Worm (Caenorhabditis elegans): ENCODE measurements around the gene mrck-1.

Gene mrck-1

DNA sequence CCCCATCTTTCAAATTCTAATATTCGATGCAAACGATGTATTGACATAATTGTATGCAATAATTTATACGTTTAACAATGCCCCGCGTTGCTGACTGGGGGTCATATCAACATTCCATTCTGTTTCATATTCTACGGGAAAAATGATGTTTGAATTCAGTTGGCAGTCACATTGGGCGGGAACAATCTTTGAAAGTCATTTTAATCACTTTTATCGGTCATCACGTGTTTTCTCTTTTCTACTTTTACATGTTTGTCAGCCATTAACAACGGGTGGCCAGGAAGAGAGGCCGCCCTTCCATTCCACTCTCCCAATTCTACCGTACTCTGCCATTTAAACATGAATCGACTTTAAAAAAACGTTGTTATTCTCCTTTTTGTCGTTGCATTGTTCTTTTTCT lies 18.4 kb downstream of the mrck-1 start:
- TF ChIP-seq nhr-6 (tag; optimal IDR thresholded peaks at IDR 0.05) (no peak), ztf-4 (tag; optimal IDR thresholded peaks at IDR 0.05) (no peak), nhr-11 (tag; optimal IDR thresholded peaks at IDR 0.05) (no peak), sma-9 (GFP tag; optimal IDR thresholded peaks at IDR 0.05) (peak; percentile 65), sma-9 (tag; optimal IDR thresholded peaks at IDR 0.05) (no peak), gmeb-1 (tag; optimal IDR thresholded peaks at IDR 0.05) (peak; percentile 41), lin-39 (tag; optimal IDR thresholded peaks at IDR 0.05) (no peak), blmp-1 (tag; optimal IDR thresholded peaks at IDR 0.05; ENCODE audit: insufficient read depth) (peak; percentile 14), nhr-129 (tag; optimal IDR thresholded peaks at IDR 0.05) (peak; percentile 9), crh-2 (tag; optimal IDR thresholded peaks at IDR 0.05) (peak; percentile 45)

DNA sequence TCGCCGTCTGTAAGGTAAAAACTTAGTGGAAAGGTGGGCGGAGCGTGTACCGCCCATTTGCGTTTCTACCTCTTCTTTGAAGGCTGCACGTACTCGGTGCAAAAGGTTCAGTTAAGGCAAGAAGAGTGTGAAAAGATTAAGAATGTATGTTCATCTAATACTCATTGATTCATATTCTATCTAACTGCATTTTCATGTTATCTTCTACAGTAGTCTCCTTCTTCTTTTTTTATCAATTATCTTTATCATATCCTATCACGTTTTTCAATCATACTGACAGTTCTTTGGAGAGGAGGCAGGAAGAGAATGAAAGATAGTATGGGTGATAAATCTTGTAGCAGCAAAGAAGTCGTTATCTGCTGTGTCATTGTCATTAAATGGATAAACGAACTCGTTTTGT lies 19.7 kb downstream of the mrck-1 start:
- TF ChIP-seq R02D3.7 (tag; optimal IDR thresholded peaks at IDR 0.05) (no peak), Y55F3AM.14 (GFP tag; optimal IDR thresholded peaks at IDR 0.05) (peak; percentile 60), ZK546.5 (tag; optimal IDR thresholded peaks at IDR 0.05) (no peak), unc-55 (GFP tag; optimal IDR thresholded peaks at IDR 0.05) (no peak), nhr-25 (tag; optimal IDR thresholded peaks at IDR 0.05) (peak; percentile 86), skn-1 (tag; optimal IDR thresholded peaks at IDR 0.05) (no peak), lin-39 (tag; optimal IDR thresholded peaks at IDR 0.05) (no peak), nhr-23 (tag; optimal IDR thresholded peaks at IDR 0.05) (no peak), snpc-4 (tag; optimal IDR thresholded peaks at IDR 0.05) (no peak), mdl-1 (tag; optimal IDR thresholded peaks at IDR 0.05) (peak in 1 of 2 experiments; percentile 37), aly-2 (tag; optimal IDR thresholded peaks at IDR 0.05) (no peak), sma-3 (GFP tag; optimal IDR thresholded peaks at IDR 0.05) (peak; percentile 88), nhr-12 (tag; optimal IDR thresholded peaks at IDR 0.05) (no peak), egl-27 (tag; optimal IDR thresholded peaks at IDR 0.05) (peak; percentile 73), nhr-10 (tag; optimal IDR thresholded peaks at IDR 0.05) (no peak), dmd-4 (tag; optimal IDR thresholded peaks at IDR 0.05) (no peak), F13H6.1 (tag; optimal IDR thresholded peaks at IDR 0.05) (peak; percentile 42), unc-62 (GFP tag; optimal IDR thresholded peaks at IDR 0.05) (peak; percentile 51), ceh-82 (tag; optimal IDR thresholded peaks at IDR 0.05) (no peak), elt-1 (tag; optimal IDR thresholded peaks at IDR 0.05) (no peak), ztf-11 (tag; optimal IDR thresholded peaks at IDR 0.05) (no peak), zag-1 (tag; optimal IDR thresholded peaks at IDR 0.05) (no peak), ztf-1 (GFP tag; conservative IDR thresholded peaks at IDR 0.05) (no peak), nhr-77 (tag; optimal IDR thresholded peaks at IDR 0.05) (no peak), ztf-4 (tag; optimal IDR thresholded peaks at IDR 0.05) (no peak), lin-13 (GFP tag; optimal IDR thresholded peaks at IDR 0.05) (no peak), lin-11 (tag; optimal IDR thresholded peaks at IDR 0.05) (no peak), mbf-1 (tag; optimal IDR thresholded peaks at IDR 0.05) (no peak), blmp-1 (tag; optimal IDR thresholded peaks at IDR 0.05; ENCODE audit: insufficient read depth) (peak; percentile 86), alr-1 (tag; optimal IDR thresholded peaks at IDR 0.05) (no peak), nhr-237 (tag; optimal IDR thresholded peaks at IDR 0.05) (no peak), peb-1 (tag; optimal IDR thresholded peaks at IDR 0.05) (no peak), ceh-16 (tag; optimal IDR thresholded peaks at IDR 0.05) (no peak), fos-1 (tag; optimal IDR thresholded peaks at IDR 0.05) (peak; percentile 46), nhr-21 (tag; optimal IDR thresholded peaks at IDR 0.05) (peak; percentile 97), crh-2 (tag; optimal IDR thresholded peaks at IDR 0.05) (peak; percentile 55), sem-4 (tag; optimal IDR thresholded peaks at IDR 0.05) (no peak), unc-39 (tag; optimal IDR thresholded peaks at IDR 0.05) (no peak), nhr-11 (tag; optimal IDR thresholded peaks at IDR 0.05) (no peak), lsy-2 (tag; optimal IDR thresholded peaks at IDR 0.05) (peak in 1 of 2 experiments; percentile 71), nhr-6 (tag; optimal IDR thresholded peaks at IDR 0.05) (peak; percentile 32), gmeb-1 (tag; optimal IDR thresholded peaks at IDR 0.05) (peak; percentile 50), mab-5 (tag; optimal IDR thresholded peaks at IDR 0.05) (peak; percentile 17), nhr-129 (tag; optimal IDR thresholded peaks at IDR 0.05) (peak; percentile 33), ama-1 (optimal IDR thresholded peaks at IDR 0.05) (no peak), elt-3 (tag; optimal IDR thresholded peaks at IDR 0.05) (no peak), sma-9 (GFP tag; optimal IDR thresholded peaks at IDR 0.05) (peak; percentile 99), sma-9 (tag; optimal IDR thresholded peaks at IDR 0.05) (no peak), C34F6.9 (tag; optimal IDR thresholded peaks at IDR 0.05) (no peak)

Data from whole organism, L2 larva.